Fruit fly (Drosophila melanogaster): Measurements from ENCODE around the gene Hex-t1.
A peak's percentile ranks its signal among the peaks of the same experiment; 100 is the strongest.

Hex-t1 gene

dm6 chr3R:26494247-26494646 lies 45.4 kb downstream of the Hex-t1 start (continued):
- TF ChIP-seq CG1603 (tag; optimal IDR thresholded peaks at IDR 0.05) (no peak), pfk (GFP tag; optimal IDR thresholded peaks at IDR 0.05) (no peak), CG18011 (GFP tag; optimal IDR thresholded peaks at IDR 0.05) (no peak), CG11560 (tag; IDR thresholded peaks at IDR 0.05) (no peak), NfI (GFP tag; optimal IDR thresholded peaks at IDR 0.05) (no peak), CG4854 (GFP tag; optimal IDR thresholded peaks at IDR 0.05) (no peak), phol (tag; optimal IDR thresholded peaks at IDR 0.05) (no peak), Dref (GFP tag; IDR thresholded peaks at IDR 0.05) (no peak), luna (GFP tag; optimal IDR thresholded peaks at IDR 0.05) (no peak), NC2α (GFP tag; optimal IDR thresholded peaks at IDR 0.05) (no peak), CG9932 (GFP tag; IDR thresholded peaks at IDR 0.05) (peak; percentile 61), CG7357 (GFP tag; IDR thresholded peaks at IDR 0.05) (no peak), CG7963 (GFP tag; IDR thresholded peaks at IDR 0.05; ENCODE audit: partially characterized antibody) (no peak), E2f1 (GFP tag; IDR thresholded peaks at IDR 0.05) (peak; percentile 34; the same call in 1 of the 2 replicates), shn (GFP tag; optimal IDR thresholded peaks at IDR 0.05) (no peak), CG8388 (GFP tag; optimal IDR thresholded peaks at IDR 0.05) (no peak), hth (optimal IDR thresholded peaks at IDR 0.05) (no peak), slbo (GFP tag; IDR thresholded peaks at IDR 0.05) (peak; percentile 69), ERR (GFP tag; optimal IDR thresholded peaks at IDR 0.05) (no peak), CG11085 (GFP tag; IDR thresholded peaks at IDR 0.05) (no peak), Dll (GFP tag; IDR thresholded peaks at IDR 0.05; ENCODE audit: partially characterized antibody) (no peak), CG10654 (GFP tag; optimal IDR thresholded peaks at IDR 0.05) (no peak), CG6854 (GFP tag; optimal IDR thresholded peaks at IDR 0.05) (peak; percentile 38), TFAM (GFP tag; optimal IDR thresholded peaks at IDR 0.05) (no peak), zen (tag; optimal IDR thresholded peaks at IDR 0.05) (no peak), CG4617 (GFP tag; optimal IDR thresholded peaks at IDR 0.05; ENCODE audit: borderline replicate concordance) (no peak), Lpt (GFP tag; optimal IDR thresholded peaks at IDR 0.05) (no peak), CG7786 (GFP tag; optimal IDR thresholded peaks at IDR 0.05) (peak; percentile 1), H2.0 (GFP tag; IDR thresholded peaks at IDR 0.05) (0 out of 2 replicates have a peak, but pooled peaks have one; percentile 9), tup (GFP tag; optimal IDR thresholded peaks at IDR 0.05) (no peak), sisA (GFP tag; IDR thresholded peaks at IDR 0.05) (no peak), Chrac-16 (GFP tag; optimal IDR thresholded peaks at IDR 0.05) (no peak), MTF-1 (GFP tag; optimal IDR thresholded peaks at IDR 0.05; ENCODE audit: borderline replicate concordance) (no peak), oc (tag; optimal IDR thresholded peaks at IDR 0.05) (no peak), Opbp (GFP tag; IDR thresholded peaks at IDR 0.05; ENCODE audit: partially characterized antibody) (no peak), Camta (GFP tag; optimal IDR thresholded peaks at IDR 0.05) (no peak), Hey (tag; optimal IDR thresholded peaks at IDR 0.05) (no peak), CG10462 (GFP tag; optimal IDR thresholded peaks at IDR 0.05) (no peak), nerfin-1 (tag; optimal IDR thresholded peaks at IDR 0.05) (no peak), Hand (GFP tag; optimal IDR thresholded peaks at IDR 0.05) (peak; percentile 17), Rx (GFP tag; IDR thresholded peaks at IDR 0.05) (no peak), fd102C (GFP tag; optimal IDR thresholded peaks at IDR 0.05) (no peak), CG34422 (GFP tag; IDR thresholded peaks at IDR 0.05) (no peak), ase (GFP tag; IDR thresholded peaks at IDR 0.05) (no peak), CG18262 (tag; optimal IDR thresholded peaks at IDR 0.05) (no peak), sna (GFP tag; IDR thresholded peaks at IDR 0.05; ENCODE audit: partially characterized antibody) (no peak), bcd (GFP tag; optimal IDR thresholded peaks at IDR 0.05) (no peak), Med (GFP tag) (peak; percentile 72), CG12236 (GFP tag; optimal IDR thresholded peaks at IDR 0.05) (no peak), Bgb (GFP tag; IDR thresholded peaks at IDR 0.05; ENCODE audit: partially characterized antibody) (no peak), CG2678 (tag; optimal IDR thresholded peaks at IDR 0.05) (peak; percentile 70), Neu2 (GFP tag; optimal IDR thresholded peaks at IDR 0.05; ENCODE audit: borderline replicate concordance) (no peak)

All from whole organism, embryonic.